Worm (Caenorhabditis elegans) whole organism, mixed stage, embryonic: ENCODE results near the gene egl-13.

Experiments used
- elt-3 ChIP-seq: fragments of 150-350 bp; optimal IDR thresholded peaks from 2 replicates; lab custom pipeline; 2014; ENCODE audit warnings: missing biosample characterization, missing genetic modification characterization
- ham-2 ChIP-seq: fragments of 200-800 bp; sonication (Bioruptor generic); optimal IDR thresholded peaks from 2 replicates; lab custom pipeline; 2018; ENCODE audit warnings: mild to moderate bottlenecking, missing genetic modification characterization, missing compliant biosample characterization
- lin-13 ChIP-seq: fragments of 150-350 bp; optimal IDR thresholded peaks from 2 replicates; lab custom pipeline; 2014; ENCODE audit warnings: missing biosample characterization, missing genetic modification characterization
- mep-1 ChIP-seq: fragments of 150-350 bp; optimal IDR thresholded peaks from 2 replicates; lab custom pipeline; 2017; ENCODE audit warnings: missing biosample characterization, missing genetic modification reagents, missing genetic modification characterization, inconsistent platforms

DNA sequence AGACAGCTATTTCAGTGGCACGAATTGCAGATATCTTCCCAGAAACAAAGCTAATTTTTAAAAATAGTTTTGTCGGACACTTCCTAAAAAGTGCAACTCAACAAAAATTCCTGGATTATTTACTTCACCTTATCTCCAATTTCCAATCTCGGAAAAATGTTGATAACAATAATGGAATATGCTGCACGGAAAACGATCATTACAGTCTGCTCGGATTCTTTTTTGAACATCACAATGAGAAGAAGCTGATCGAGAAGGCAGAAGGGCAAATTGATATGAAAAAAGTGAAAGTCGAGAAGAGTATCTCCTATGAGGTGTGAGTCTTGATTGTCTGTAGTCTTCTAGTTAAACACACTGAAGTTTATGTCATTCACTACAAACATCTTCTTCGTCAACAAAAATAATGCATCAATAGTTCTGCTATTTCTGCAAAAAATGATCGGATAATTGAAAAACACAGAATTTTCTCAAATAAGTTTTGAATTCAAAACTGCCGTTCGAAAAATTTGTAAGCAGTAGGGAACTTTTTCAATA, 52.3 kb downstream of the egl-13 start:
- TF ChIP-seq lin-13 (tag; lab: Kevin White, UChicago) (no peak), ham-2 (GFP tag; lab: Kevin White, UChicago) (no peak), elt-3 (no peak), mep-1 (tag; lab: Kevin White, UChicago) (no peak)
